Fruit fly (Drosophila melanogaster) whole organism, prepupa: ENCODE data around the gene retinin.

Source experiments
- Blimp-1 ChIP-seq: fragments of 200-800 bp; sonication (Bioruptor generic); optimal IDR thresholded peaks from 3 replicates; lab custom pipeline; 2017; ENCODE audit warnings: missing biosample characterization, missing genetic modification characterization, mild to moderate bottlenecking, moderate library complexity, missing genetic modification reagents
- CG10631 ChIP-seq: fragments of 200-800 bp; sonication (Bioruptor generic); optimal IDR thresholded peaks from 2 replicates; lab custom pipeline; 2016; ENCODE audit warnings: missing biosample characterization, missing genetic modification characterization
- CG10669 ChIP-seq: fragments of 200-800 bp; sonication (Bioruptor generic); optimal IDR thresholded peaks from 3 replicates; lab custom pipeline; 2018; ENCODE audit warnings: missing biosample characterization, mild to moderate bottlenecking, missing genetic modification characterization, moderate library complexity
- CG11902 ChIP-seq: fragments of 200-800 bp; sonication (Bioruptor generic); optimal IDR thresholded peaks from 3 replicates; lab custom pipeline; 2016; ENCODE audit warnings: missing biosample characterization, missing genetic modification characterization
- CG3032 ChIP-seq: fragments of 200-800 bp; optimal IDR thresholded peaks from 2 replicates; lab custom pipeline; 2019; ENCODE audit warnings: missing biosample characterization, mild to moderate bottlenecking, missing genetic modification characterization, moderate library complexity
- CG31627 ChIP-seq: fragments of 200-800 bp; sonication (Bioruptor generic); optimal IDR thresholded peaks from 3 replicates; lab custom pipeline; 2016; ENCODE audit warnings: missing biosample characterization, missing genetic modification characterization
- CG32006 ChIP-seq: fragments of 200-800 bp; sonication (Bioruptor generic); optimal IDR thresholded peaks from 3 replicates; lab custom pipeline; 2017; ENCODE audit warnings: missing biosample characterization, mild to moderate bottlenecking, missing genetic modification characterization
- CG34406 ChIP-seq: fragments of 200-800 bp; sonication (Bioruptor generic); optimal IDR thresholded peaks from 3 replicates; lab custom pipeline; 2016; ENCODE audit warnings: missing biosample characterization, missing genetic modification characterization
- CG6854 ChIP-seq: fragments of 200-800 bp; sonication (Bioruptor generic); optimal IDR thresholded peaks from 2 replicates; lab custom pipeline; 2017; ENCODE audit warnings: missing biosample characterization, mild to moderate bottlenecking, missing genetic modification characterization
- CG7368 ChIP-seq: fragments of 200-800 bp; sonication (Bioruptor generic); optimal IDR thresholded peaks from 3 replicates; lab custom pipeline; 2016; ENCODE audit warnings: missing biosample characterization, missing genetic modification characterization
- CG9139 ChIP-seq: fragments of 200-800 bp; sonication (Bioruptor generic); optimal IDR thresholded peaks from 3 replicates; lab custom pipeline; 2017; ENCODE audit warnings: missing biosample characterization, mild to moderate bottlenecking, missing genetic modification characterization
- Eip78C ChIP-seq: fragments of 200-800 bp; sonication (Bioruptor generic); peaks from one replicate; lab custom pipeline; 2016; ENCODE audit warnings: missing biosample characterization, missing genetic modification characterization
- Eip93F ChIP-seq: fragments of 200-800 bp; sonication (Bioruptor generic); optimal IDR thresholded peaks from 2 replicates; lab custom pipeline; 2016; ENCODE audit warnings: missing biosample characterization, mild to moderate bottlenecking, missing genetic modification characterization
- Ets21C ChIP-seq: fragments of 200-800 bp; sonication (Bioruptor generic); optimal IDR thresholded peaks from 3 replicates; lab custom pipeline; 2016; ENCODE audit warnings: missing biosample characterization, missing genetic modification characterization
- Gug ChIP-seq: fragments of 200-800 bp; sonication (Bioruptor generic); IDR thresholded peaks from 2 replicates; pipeline ENCODE4 v1.3.6; 2022; ENCODE audit warnings: missing biosample characterization, missing genetic modification characterization
- Hr4 ChIP-seq: fragments of 200-800 bp; sonication (Bioruptor generic); optimal IDR thresholded peaks from 3 replicates; lab custom pipeline; 2016; ENCODE audit warnings: missing biosample characterization, missing genetic modification characterization
- Lpt ChIP-seq: fragments of 200-800 bp; sonication (Bioruptor generic); optimal IDR thresholded peaks from 3 replicates; lab custom pipeline; 2016; ENCODE audit warnings: missing biosample characterization, missing genetic modification characterization
- OdsH ChIP-seq: fragments of 200-800 bp; sonication (Bioruptor generic); optimal IDR thresholded peaks from 3 replicates; lab custom pipeline; 2016; ENCODE audit warnings: missing biosample characterization, missing genetic modification characterization
- Smox ChIP-seq: fragments of 200-800 bp; sonication (Bioruptor generic); optimal IDR thresholded peaks from 3 replicates; lab custom pipeline; 2016; ENCODE audit warnings: missing biosample characterization, missing genetic modification characterization
- Sox102F ChIP-seq: fragments of 200-800 bp; sonication (Bioruptor generic); optimal IDR thresholded peaks from 2 replicates; lab custom pipeline; 2016; ENCODE audit warnings: missing biosample characterization, mild to moderate bottlenecking, missing genetic modification characterization
- Sox14 ChIP-seq: fragments of 200-800 bp; sonication (Bioruptor generic); optimal IDR thresholded peaks from 3 replicates; lab custom pipeline; 2016; ENCODE audit warnings: missing biosample characterization, missing genetic modification characterization
- Sox15 ChIP-seq: fragments of 200-800 bp; sonication (Bioruptor generic); optimal IDR thresholded peaks from 3 replicates; lab custom pipeline; 2016; ENCODE audit warnings: missing biosample characterization, missing genetic modification characterization
- achi ChIP-seq: fragments of 200-800 bp; sonication (Bioruptor generic); optimal IDR thresholded peaks from 3 replicates; lab custom pipeline; 2016; ENCODE audit warnings: missing biosample characterization, missing genetic modification characterization
- acj6 ChIP-seq: fragments of 200-800 bp; sonication (Bioruptor generic); optimal IDR thresholded peaks from 3 replicates; lab custom pipeline; 2016; ENCODE audit warnings: missing biosample characterization, missing genetic modification characterization
- cyc ChIP-seq: fragments of 200-800 bp; sonication (Bioruptor generic); optimal IDR thresholded peaks from 3 replicates; lab custom pipeline; 2016; ENCODE audit warnings: missing biosample characterization, missing genetic modification characterization
- dac ChIP-seq: fragments of 200-800 bp; sonication (Bioruptor generic); optimal IDR thresholded peaks from 2 replicates; lab custom pipeline; 2017; ENCODE audit warnings: missing biosample characterization, mild to moderate bottlenecking, missing genetic modification characterization
- dsx ChIP-seq: fragments of 200-800 bp; optimal IDR thresholded peaks from 3 replicates; lab custom pipeline; 2019; ENCODE audit warnings: missing biosample characterization, mild to moderate bottlenecking, missing genetic modification characterization, moderate library complexity; ENCODE audit not compliant: poor library complexity, severe bottlenecking
- eg ChIP-seq: fragments of 200-800 bp; sonication (Bioruptor generic); IDR thresholded peaks from 3 replicates; pipeline ENCODE4 v1.3.6; 2022; ENCODE audit warnings: missing biosample characterization, missing genetic modification characterization
- fd85E ChIP-seq: fragments of 200-800 bp; sonication (Bioruptor generic); optimal IDR thresholded peaks from 3 replicates; lab custom pipeline; 2016; ENCODE audit warnings: missing biosample characterization, missing genetic modification characterization
- lz ChIP-seq: fragments of 200-800 bp; sonication (Bioruptor generic); optimal IDR thresholded peaks from 3 replicates; lab custom pipeline; 2016; ENCODE audit warnings: missing biosample characterization, missing genetic modification characterization
- net ChIP-seq: fragments of 200-800 bp; sonication (Bioruptor generic); optimal IDR thresholded peaks from 3 replicates; lab custom pipeline; 2016; ENCODE audit warnings: missing biosample characterization, missing genetic modification characterization
- salr ChIP-seq, 2 experiments: fragments of 200-800 bp; sonication (Bioruptor generic); optimal IDR thresholded peaks; 3 replicates each; lab custom pipeline; 2016 to 2018; ENCODE audit warnings: missing biosample characterization in 2 of 2, missing genetic modification characterization in 2 of 2, mild to moderate bottlenecking in 1 of 2
- spab ChIP-seq: fragments of 200-800 bp; sonication (Bioruptor generic); optimal IDR thresholded peaks from 2 replicates; lab custom pipeline; 2017; ENCODE audit warnings: missing biosample characterization, mild to moderate bottlenecking, missing genetic modification characterization, missing genetic modification reagents
- svp ChIP-seq: fragments of 200-800 bp; sonication (Bioruptor generic); peaks from one replicate; lab custom pipeline; 2016; ENCODE audit warnings: missing biosample characterization, missing genetic modification characterization

retinin gene

DNA sequence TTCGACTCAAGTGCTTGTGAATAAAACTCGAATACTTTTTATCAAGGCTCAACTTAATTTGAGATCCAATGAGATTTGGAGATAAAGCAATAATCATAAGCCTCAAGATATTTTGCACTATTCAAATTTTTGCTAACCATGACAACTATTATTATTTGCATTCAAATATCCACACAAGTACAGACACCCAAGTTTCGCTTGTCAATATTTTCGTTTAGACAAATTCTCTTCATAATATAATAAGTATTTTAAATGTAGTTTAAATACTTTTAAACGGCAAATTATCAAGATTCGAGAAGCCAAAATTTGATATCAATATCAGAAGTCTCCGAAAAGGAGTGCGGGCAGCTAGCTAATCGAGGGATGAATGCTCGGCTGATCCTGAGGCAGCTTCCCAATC lies 2.2 kb upstream of the retinin start, which contains the start of gene CG33061:
CG33061 (plus strand) TSS at position 301 of the 400 bp plus-strand sequence.
- TF ChIP-seq CG9139 (GFP tag; lab: Kevin White, UChicago): no peak
- no peak for TF ChIP-seq Gug
- TF ChIP-seq svp: no peak
- no peak for TF ChIP-seq OdsH (GFP tag; lab: Kevin White, UChicago)
- no peak for TF ChIP-seq cyc (GFP tag; lab: Kevin White, UChicago)
- no peak for TF ChIP-seq lz (GFP tag; lab: Kevin White, UChicago)
- no peak for TF ChIP-seq spab (GFP tag; lab: Kevin White, UChicago)
- no peak for TF ChIP-seq dac (GFP tag; lab: Kevin White, UChicago)
- no peak for TF ChIP-seq dsx (GFP tag; lab: Kevin White, UChicago)
- TF ChIP-seq CG11902 (GFP tag; lab: Kevin White, UChicago): no peak
- TF ChIP-seq CG31627 (GFP tag; lab: Kevin White, UChicago): no peak
- no peak for TF ChIP-seq CG32006
- TF ChIP-seq Ets21C (GFP tag; lab: Kevin White, UChicago): no peak

DNA sequence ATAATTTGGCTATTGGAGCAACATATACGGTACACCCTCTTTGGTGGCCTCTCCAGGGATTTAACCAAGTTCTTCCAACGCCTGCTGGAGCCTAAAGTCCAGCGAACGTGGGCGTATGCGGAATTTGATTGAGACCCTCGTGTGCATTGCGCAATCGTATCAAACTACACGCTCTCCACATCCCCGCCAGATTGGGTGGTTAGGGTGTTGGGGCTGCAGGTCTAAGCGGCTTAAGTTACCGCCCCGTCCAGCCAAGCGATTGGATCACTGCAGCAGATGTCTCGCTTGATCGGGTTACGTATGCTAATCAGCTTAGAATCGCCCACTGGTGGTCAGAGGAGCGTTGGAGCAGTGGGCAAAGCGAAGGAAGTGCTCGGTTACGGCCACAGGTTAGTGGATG lies 993 bp upstream of the retinin start, which contains the start of gene CG33060:
CG33060 (plus strand) TSS at position 301 of the 400 bp plus-strand sequence.
- TF ChIP-seq salr (GFP tag; optimal IDR thresholded peaks at IDR 0.05; lab: Kevin White, UChicago): no peak
- no peak for TF ChIP-seq cyc (GFP tag; lab: Kevin White, UChicago)
- TF ChIP-seq dsx (GFP tag; lab: Kevin White, UChicago): no peak
- no peak for TF ChIP-seq lz (GFP tag; lab: Kevin White, UChicago)
- TF ChIP-seq fd85E (GFP tag; lab: Kevin White, UChicago): no peak
- TF ChIP-seq Blimp-1 (GFP tag; lab: Kevin White, UChicago): no peak
- no peak for TF ChIP-seq net (GFP tag; lab: Kevin White, UChicago)
- TF ChIP-seq CG7368 (GFP tag; lab: Kevin White, UChicago): no peak
- no peak for TF ChIP-seq spab (GFP tag; lab: Kevin White, UChicago)
- no peak for TF ChIP-seq CG34406 (GFP tag; lab: Kevin White, UChicago)
- TF ChIP-seq CG10631 (GFP tag; lab: Kevin White, UChicago): no peak
- TF ChIP-seq Gug: no peak
- no peak for TF ChIP-seq Sox102F (GFP tag; lab: Kevin White, UChicago)
- no peak for TF ChIP-seq Sox15 (GFP tag; lab: Kevin White, UChicago)
- TF ChIP-seq achi: no peak
- no peak for TF ChIP-seq Smox (GFP tag; lab: Kevin White, UChicago)
- TF ChIP-seq, all 60 proteins: peak for 0

DNA sequence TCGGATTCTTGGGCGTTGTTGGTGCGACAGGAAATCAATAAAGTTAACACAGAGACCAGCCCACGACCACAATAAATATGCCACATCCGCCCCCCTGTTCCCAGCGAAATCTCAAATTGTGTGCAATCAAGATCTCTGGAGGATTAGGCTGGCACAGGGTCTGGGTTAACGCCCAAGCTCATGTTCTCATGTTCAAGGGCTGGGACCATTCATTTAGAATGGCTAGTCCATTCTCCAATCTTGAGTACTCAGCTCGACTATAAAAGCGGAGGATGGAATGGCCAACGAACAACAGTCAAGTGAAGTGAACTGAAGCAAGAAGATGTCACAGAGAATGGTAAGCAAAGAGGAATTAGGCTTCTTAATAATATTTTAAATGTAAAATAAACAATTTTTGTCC lies 1.3 kb downstream of the retinin start, which contains the start of gene CG13056:
CG13056 (plus strand) TSS at position 301 of the 400 bp plus-strand sequence.
- TF ChIP-seq spab (GFP tag; lab: Kevin White, UChicago): no peak

DNA sequence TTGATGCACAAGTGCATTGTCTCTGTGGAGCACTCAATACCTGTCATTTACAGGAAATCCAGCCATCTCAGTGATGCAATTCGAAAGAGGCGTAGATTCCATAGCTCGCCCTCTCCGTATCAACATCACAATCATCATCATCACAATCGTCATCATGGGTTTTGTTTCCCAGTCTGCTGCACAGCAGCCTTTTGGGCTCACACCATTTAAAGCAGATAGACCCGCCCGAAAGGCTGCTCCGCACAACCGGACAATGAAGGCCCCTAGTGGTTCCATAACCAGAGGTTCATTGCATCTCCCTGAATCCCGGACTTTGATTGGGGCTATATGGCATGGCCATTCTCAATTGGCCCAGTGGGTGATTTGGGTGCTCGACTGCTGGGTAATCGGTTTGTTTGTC lies 3.1 kb downstream of the retinin start:
- TF ChIP-seq CG6854 (GFP tag; lab: Kevin White, UChicago): no peak
- no peak for TF ChIP-seq acj6
- 0 out of 3 replicates have a peak, but pooled peaks have one; percentile 32 for TF ChIP-seq eg (GFP tag; lab: Robert Waterston, UW)
- TF ChIP-seq Eip93F (GFP tag; lab: Kevin White, UChicago): no peak
- TF ChIP-seq Eip78C (GFP tag; lab: Kevin White, UChicago): peak; percentile 41

dm6 chr3L:16337739-16338138 lies 6.0 kb downstream of the retinin start:
- TF ChIP-seq acj6 (no peak), Blimp-1 (GFP tag; lab: Kevin White, UChicago) (no peak), Lpt (GFP tag; lab: Kevin White, UChicago) (no peak), Sox14 (no peak), CG3032 (tag; lab: Kevin White, UChicago) (no peak), CG10669 (GFP tag; lab: Kevin White, UChicago) (no peak), Hr4 (GFP tag; lab: Kevin White, UChicago) (no peak), net (GFP tag; lab: Kevin White, UChicago) (no peak)
